Worm (Caenorhabditis elegans): Measurements from ENCODE around the gene let-765.

- no peak for TF ChIP-seq W03F9.2 (tag; optimal IDR thresholded peaks at IDR 0.05)
- TF ChIP-seq dao-5 (tag; optimal IDR thresholded peaks at IDR 0.05): no peak
Measured at ce11 chrIII:6639028-6639427, 38.1 kb upstream of the let-765 start.
